Worm (Caenorhabditis elegans): ENCODE data around the gene shk-1.

The shk-1 gene

ce11 chrII:9727192-9727699 is 30.8 kb upstream of the shk-1 start:
- TF ChIP-seq jun-1 (tag; optimal IDR thresholded peaks at IDR 0.05) (no peak), gei-8 (GFP tag; optimal IDR thresholded peaks at IDR 0.05) (no peak), nhr-77 (tag; optimal IDR thresholded peaks at IDR 0.05) (no peak), hlh-11 (tag; optimal IDR thresholded peaks at IDR 0.05) (peak; percentile 12), hmg-1.1 (GFP tag; IDR thresholded peaks at IDR 0.05) (0 out of 2 replicates have a peak, but pooled peaks have one; percentile 38), nhr-237 (tag; optimal IDR thresholded peaks at IDR 0.05) (no peak), T26A8.4 (GFP tag; IDR thresholded peaks at IDR 0.05) (no peak), spr-1 (tag; optimal IDR thresholded peaks at IDR 0.05) (no peak), ctbp-1 (GFP tag; IDR thresholded peaks at IDR 0.05) (no peak), nhr-41 (GFP tag; IDR thresholded peaks at IDR 0.05) (no peak), F37D6.2 (tag; optimal IDR thresholded peaks at IDR 0.05) (no peak), skn-1 (tag; optimal IDR thresholded peaks at IDR 0.05) (no peak), rbr-2 (tag; optimal IDR thresholded peaks at IDR 0.05) (no peak), tra-1 (GFP tag; IDR thresholded peaks at IDR 0.05) (0 out of 2 replicates have a peak, but pooled peaks have one; percentile 42), ceh-82 (tag; optimal IDR thresholded peaks at IDR 0.05) (no peak), unc-62 (GFP tag; optimal IDR thresholded peaks at IDR 0.05 in 1 of 2) (peak in 1 of 2 experiments; percentile 32), unc-62 (tag; optimal IDR thresholded peaks at IDR 0.05) (no peak), dmd-8 (GFP tag; IDR thresholded peaks at IDR 0.05) (no peak), ces-1 (GFP tag; optimal IDR thresholded peaks at IDR 0.05) (no peak), egl-43 (GFP tag; IDR thresholded peaks at IDR 0.05) (0 out of 2 replicates have a peak, but pooled peaks have one; percentile 10), F10B5.3 (tag; optimal IDR thresholded peaks at IDR 0.05) (no peak), ztf-7 (tag; optimal IDR thresholded peaks at IDR 0.05) (no peak), daf-12 (tag; optimal IDR thresholded peaks at IDR 0.05) (no peak), lim-7 (GFP tag; IDR thresholded peaks at IDR 0.05) (no peak), F26F4.8 (GFP tag; conservative IDR thresholded peaks at IDR 0.05) (no peak), pqm-1 (tag; optimal IDR thresholded peaks at IDR 0.05) (no peak), nhr-42 (GFP tag; IDR thresholded peaks at IDR 0.05) (no peak), fos-1 (tag; optimal IDR thresholded peaks at IDR 0.05) (no peak), ztf-11 (tag; optimal IDR thresholded peaks at IDR 0.05) (no peak), nhr-11 (tag; optimal IDR thresholded peaks at IDR 0.05) (peak; percentile 8), nhr-111 (GFP tag; optimal IDR thresholded peaks at IDR 0.05) (no peak), nhr-25 (tag; optimal IDR thresholded peaks at IDR 0.05; ENCODE audit: borderline replicate concordance, insufficient read depth) (no peak), F49E8.2 (tag; optimal IDR thresholded peaks at IDR 0.05; ENCODE audit: borderline replicate concordance) (no peak), lsy-2 (tag; optimal IDR thresholded peaks at IDR 0.05) (peak in 1 of 2 experiments; percentile 6), zfp-2 (tag; optimal IDR thresholded peaks at IDR 0.05) (no peak), mxl-3 (GFP tag; optimal IDR thresholded peaks at IDR 0.05) (no peak)

- TF ChIP-seq madf-9 (GFP tag; conservative IDR thresholded peaks at IDR 0.05), result no peak
- TF ChIP-seq ceh-62 (tag; optimal IDR thresholded peaks at IDR 0.05), result no peak
- no peak for TF ChIP-seq lir-3 (tag; optimal IDR thresholded peaks at IDR 0.05)
- no peak for TF ChIP-seq lin-1 (GFP tag; IDR thresholded peaks at IDR 0.05)
- TF ChIP-seq egl-43 (GFP tag; IDR thresholded peaks at IDR 0.05), result no peak
- 0 out of 2 replicates have a peak, but pooled peaks have one; percentile 20 for TF ChIP-seq ctbp-1 (GFP tag; IDR thresholded peaks at IDR 0.05)
- TF ChIP-seq ces-1 (GFP tag; optimal IDR thresholded peaks at IDR 0.05), result peak; percentile 64
- no peak for TF ChIP-seq daf-8 (GFP tag; IDR thresholded peaks at IDR 0.05)
- TF ChIP-seq Y105C5A.15 (GFP tag; IDR thresholded peaks at IDR 0.05), result no peak
- TF ChIP-seq lsy-2 (tag; optimal IDR thresholded peaks at IDR 0.05), result peak in 1 of 2 experiments; percentile 1
- TF ChIP-seq nhr-76 (tag; optimal IDR thresholded peaks at IDR 0.05), result no peak
- peak; percentile 83 for TF ChIP-seq fkh-10 (GFP tag; optimal IDR thresholded peaks at IDR 0.05)
These were observed 29.5 kb upstream of the shk-1 start for ce11 chrII:9728506-9728905.

Measured in whole organism, L4 larva.